Fruit fly (Drosophila melanogaster) whole organism, prepupa: ENCODE data around the gene CG14440.

Experiments used
- CG3032 ChIP-seq: fragments of 200-800 bp; optimal IDR thresholded peaks from 2 replicates; lab custom pipeline; 2019; ENCODE audit warnings: missing biosample characterization, mild to moderate bottlenecking, missing genetic modification characterization, moderate library complexity
- CG31627 ChIP-seq: fragments of 200-800 bp; sonication (Bioruptor generic); optimal IDR thresholded peaks from 3 replicates; lab custom pipeline; 2016; ENCODE audit warnings: missing biosample characterization, missing genetic modification characterization
- CG6163 ChIP-seq: fragments of 200-800 bp; sonication (Bioruptor generic); IDR thresholded peaks from 3 replicates; pipeline ENCODE4 v1.3.6; 2022; ENCODE audit warnings: missing biosample characterization, missing genetic modification characterization
- CG6808 ChIP-seq: fragments of 200-800 bp; sonication (Bioruptor generic); optimal IDR thresholded peaks from 3 replicates; lab custom pipeline; 2017; ENCODE audit warnings: missing biosample characterization, missing genetic modification characterization, mild to moderate bottlenecking, moderate library complexity, missing genetic modification reagents
- CG7368 ChIP-seq: fragments of 200-800 bp; sonication (Bioruptor generic); optimal IDR thresholded peaks from 3 replicates; lab custom pipeline; 2016; ENCODE audit warnings: missing biosample characterization, missing genetic modification characterization
- Gug ChIP-seq: fragments of 200-800 bp; sonication (Bioruptor generic); IDR thresholded peaks from 2 replicates; pipeline ENCODE4 v1.3.6; 2022; ENCODE audit warnings: missing biosample characterization, missing genetic modification characterization
- Hr39 ChIP-seq: fragments of 200-800 bp; sonication (Bioruptor generic); optimal IDR thresholded peaks from 2 replicates; lab custom pipeline; 2016; ENCODE audit warnings: missing biosample characterization, missing genetic modification characterization
- lz ChIP-seq: fragments of 200-800 bp; sonication (Bioruptor generic); optimal IDR thresholded peaks from 3 replicates; lab custom pipeline; 2016; ENCODE audit warnings: missing biosample characterization, missing genetic modification characterization
- svp ChIP-seq: fragments of 200-800 bp; sonication (Bioruptor generic); peaks from one replicate; lab custom pipeline; 2016; ENCODE audit warnings: missing biosample characterization, missing genetic modification characterization

- no peak for TF ChIP-seq Gug (GFP tag; lab: Robert Waterston, UW)
- TF ChIP-seq CG31627 (GFP tag; lab: Kevin White, UChicago): no peak
- no peak for TF ChIP-seq Hr39 (GFP tag; lab: Kevin White, UChicago)
- TF ChIP-seq CG6808 (GFP tag; lab: Kevin White, UChicago): no peak
- no peak for TF ChIP-seq CG7368 (GFP tag; lab: Kevin White, UChicago)
- no peak for TF ChIP-seq lz (GFP tag; lab: Kevin White, UChicago)
- TF ChIP-seq CG3032 (tag; lab: Kevin White, UChicago): no peak
- TF ChIP-seq svp: peak; percentile 59
- 0 out of 3 replicates have a peak, but pooled peaks have one; percentile 45 for TF ChIP-seq CG6163 (GFP tag; lab: Robert Waterston, UW)
Measured at dm6 chrX:6719259-6719658, 20.9 kb upstream of the CG14440 start.
